Worm (Caenorhabditis elegans) whole organism, L3 larva: ENCODE results near the gene T02H6.1.

Experiments
- ceh-16 ChIP-seq: sonication (generic microtip); optimal IDR thresholded peaks from 2 replicates; lab custom pipeline; 2017; ENCODE audit warnings: missing biosample characterization, missing genetic modification characterization
- elt-3 ChIP-seq, 3 experiments: fragments of 150-350 bp in 1 of 3; sonication (generic microtip) in 2 of 3; optimal IDR thresholded peaks; 2 replicates in 2 of 3; 4 replicates in 1 of 3; lab custom pipeline; 2014 to 2017; ENCODE audit warnings: missing biosample characterization in 3 of 3, missing genetic modification characterization in 3 of 3
- jun-1 ChIP-seq: fragments of 150-350 bp; optimal IDR thresholded peaks from 2 replicates; lab custom pipeline; 2014; ENCODE audit warnings: missing biosample characterization, missing genetic modification reagents, missing genetic modification characterization
- lin-15B ChIP-seq: fragments of 150-350 bp; optimal IDR thresholded peaks from 2 replicates; lab custom pipeline; 2014; ENCODE audit warnings: missing biosample characterization, missing genetic modification characterization
- lin-39 ChIP-seq: fragments of 150-350 bp; optimal IDR thresholded peaks from 2 replicates; lab custom pipeline; 2018; ENCODE audit warnings: missing biosample characterization, missing genetic modification reagents, missing genetic modification characterization
- mdl-1 ChIP-seq: fragments of 150-350 bp; optimal IDR thresholded peaks from 2 replicates; lab custom pipeline; 2014; ENCODE audit warnings: missing biosample characterization, missing genetic modification characterization
- nhr-11 ChIP-seq: fragments of 150-350 bp; optimal IDR thresholded peaks from 2 replicates; lab custom pipeline; 2014; ENCODE audit warnings: missing biosample characterization, missing genetic modification characterization
- nhr-237 ChIP-seq: fragments of 150-350 bp; optimal IDR thresholded peaks from 2 replicates; lab custom pipeline; 2014; ENCODE audit warnings: missing biosample characterization, missing genetic modification characterization
- nhr-28 ChIP-seq: fragments of 150-350 bp; optimal IDR thresholded peaks from 2 replicates; lab custom pipeline; 2014; ENCODE audit warnings: missing biosample characterization, missing genetic modification characterization
- nhr-76 ChIP-seq: fragments of 150-350 bp; sonication (generic microtip); optimal IDR thresholded peaks from 5 replicates; lab custom pipeline; 2014; ENCODE audit warnings: missing biosample characterization, missing genetic modification characterization
- pqm-1 ChIP-seq: fragments of 150-350 bp; optimal IDR thresholded peaks from 2 replicates; lab custom pipeline; 2017; ENCODE audit warnings: missing biosample characterization, missing genetic modification characterization, inconsistent platforms
- tbx-2 ChIP-seq: sonication (generic microtip); optimal IDR thresholded peaks from 2 replicates; lab custom pipeline; 2016; ENCODE audit warnings: mild to moderate bottlenecking, missing genetic modification characterization, missing compliant biosample characterization
- unc-39 ChIP-seq: sonication (generic microtip); optimal IDR thresholded peaks from 4 replicates; lab custom pipeline; 2017; ENCODE audit warnings: missing biosample characterization, missing genetic modification characterization
- unc-62 ChIP-seq: fragments of 150-350 bp; sonication (generic microtip); optimal IDR thresholded peaks from 4 replicates; lab custom pipeline; 2014; ENCODE audit warnings: missing biosample characterization, missing genetic modification reagents, missing genetic modification characterization

- no peak for TF ChIP-seq lin-15B (tag; lab: Kevin White, UChicago)
- TF ChIP-seq tbx-2, result no peak
- TF ChIP-seq nhr-237 (tag; lab: Kevin White, UChicago), result no peak
- TF ChIP-seq elt-3 (tag; optimal IDR thresholded peaks at IDR 0.05; lab: Kevin White, UChicago), result no peak
- TF ChIP-seq pqm-1 (tag; lab: Kevin White, UChicago), result no peak
- no peak for TF ChIP-seq ceh-16
- no peak for TF ChIP-seq unc-39 (tag; lab: Kevin White, UChicago)
- no peak for TF ChIP-seq jun-1 (tag; lab: Kevin White, UChicago)
- no peak for TF ChIP-seq nhr-11 (tag; lab: Kevin White, UChicago)
- TF ChIP-seq mdl-1, result no peak
- no peak for TF ChIP-seq unc-62 (GFP tag; lab: Kevin White, UChicago)
- TF ChIP-seq lin-39 (tag; lab: Kevin White, UChicago), result no peak
- TF ChIP-seq nhr-28 (tag; lab: Kevin White, UChicago), result no peak
- TF ChIP-seq nhr-76 (tag; lab: Kevin White, UChicago), result no peak
Observed at ce11 chrII:724004-724403, 14.8 kb downstream of the T02H6.1 start.
